Worm (Caenorhabditis elegans) whole organism, L2 larva: ENCODE results near the gene F59A1.18.

Experiments
- ZK546.5 ChIP-seq: sonication (generic microtip); optimal IDR thresholded peaks from 2 replicates; lab custom pipeline; 2017; ENCODE audit warnings: missing biosample characterization, missing genetic modification characterization
- aly-2 ChIP-seq: fragments of 150-350 bp; optimal IDR thresholded peaks from 2 replicates; lab custom pipeline; 2014; ENCODE audit warnings: missing biosample characterization, missing genetic modification characterization
- ceh-82 ChIP-seq: fragments of 150-350 bp; optimal IDR thresholded peaks from 2 replicates; lab custom pipeline; 2014; ENCODE audit warnings: missing biosample characterization, missing genetic modification characterization
- fos-1 ChIP-seq: fragments of 150-350 bp; optimal IDR thresholded peaks from 2 replicates; lab custom pipeline; 2014; ENCODE audit warnings: missing biosample characterization, missing genetic modification characterization
- lin-13 ChIP-seq: fragments of 150-350 bp; optimal IDR thresholded peaks from 2 replicates; lab custom pipeline; 2014; ENCODE audit warnings: missing biosample characterization, missing genetic modification reagents, missing genetic modification characterization
- mdl-1 ChIP-seq, 2 experiments: fragments of 150-350 bp in 1 of 2; sonication (generic microtip) in 1 of 2; optimal IDR thresholded peaks; 2 replicates each; lab custom pipeline; 2017; ENCODE audit warnings: missing biosample characterization in 2 of 2, missing genetic modification characterization in 2 of 2
- snpc-4 ChIP-seq: fragments of 150-350 bp; optimal IDR thresholded peaks from 2 replicates; lab custom pipeline; 2014; ENCODE audit warnings: missing biosample characterization, missing genetic modification characterization
- unc-62 ChIP-seq: fragments of 150-350 bp; optimal IDR thresholded peaks from 2 replicates; lab custom pipeline; 2014; ENCODE audit warnings: missing biosample characterization, missing genetic modification reagents, missing genetic modification characterization
- ztf-11 ChIP-seq: sonication (generic microtip); optimal IDR thresholded peaks from 2 replicates; lab custom pipeline; 2017; ENCODE audit warnings: missing biosample characterization, missing genetic modification characterization

DNA sequence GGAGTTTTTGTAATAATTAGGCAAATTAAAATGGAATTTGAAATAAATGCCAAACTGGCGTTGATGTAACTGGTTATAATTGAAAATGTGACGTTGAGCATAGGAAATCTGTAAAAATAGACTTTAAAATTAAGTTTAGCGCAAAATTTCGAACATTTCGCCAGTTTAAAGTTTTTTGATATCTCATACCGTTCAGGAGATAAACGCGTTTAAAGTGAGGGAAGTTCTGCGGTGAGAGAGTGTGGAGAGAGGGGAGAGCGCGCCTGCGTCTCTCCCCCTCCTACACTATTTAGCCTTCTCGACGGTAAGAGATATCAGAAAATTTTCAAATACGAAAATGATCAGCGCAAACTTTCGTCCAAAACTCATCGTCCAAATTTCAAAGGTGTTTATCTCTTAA, 10.2 kb downstream of the F59A1.18 start, which contains the start of gene str-92:
- TF ChIP-seq unc-62 (GFP tag; lab: Kevin White, UChicago) (no peak), fos-1 (tag; lab: Kevin White, UChicago) (no peak), ztf-11 (tag; lab: Kevin White, UChicago) (no peak), snpc-4 (no peak), ZK546.5 (tag; lab: Kevin White, UChicago) (no peak), mdl-1 (tag; optimal IDR thresholded peaks at IDR 0.05; lab: Kevin White, UChicago) (no peak), lin-13 (GFP tag; lab: Kevin White, UChicago) (no peak), ceh-82 (no peak), aly-2 (tag; lab: Kevin White, UChicago) (no peak)
